Fruit fly (Drosophila melanogaster) whole organism, wandering third instar larva: ENCODE data around the gene CadN2.

Source experiments
- Myc ChIP-seq: fragments of >200 bp; optimal IDR thresholded peaks from 2 replicates; lab custom pipeline; 2017
- N ChIP-seq: fragments of >200 bp; optimal IDR thresholded peaks from 2 replicates; lab custom pipeline; 2018; ENCODE audit warnings: missing biosample characterization, missing external identifiers, missing genetic modification characterization
- Sp1 ChIP-seq: fragments of 200-800 bp; sonication (Bioruptor generic); optimal IDR thresholded peaks from 3 replicates; lab custom pipeline; 2019; ENCODE audit warnings: missing biosample characterization, mild to moderate bottlenecking, missing genetic modification characterization, moderate library complexity
- br ChIP-seq: fragments of 200-800 bp; sonication (Bioruptor generic); optimal IDR thresholded peaks from 2 replicates; lab custom pipeline; 2016; ENCODE audit warnings: missing biosample characterization, missing genetic modification characterization
- dmrt93B ChIP-seq: fragments of 200-800 bp; sonication (Bioruptor generic); optimal IDR thresholded peaks from 2 replicates; lab custom pipeline; 2018; ENCODE audit warnings: missing biosample characterization, mild to moderate bottlenecking, missing genetic modification characterization
- ey ChIP-seq: fragments of 200-800 bp; sonication (Bioruptor generic); optimal IDR thresholded peaks from 2 replicates; lab custom pipeline; 2016; ENCODE audit warnings: missing biosample characterization, missing genetic modification characterization
- fru ChIP-seq: fragments of 200-800 bp; sonication (Bioruptor generic); optimal IDR thresholded peaks from 3 replicates; lab custom pipeline; 2016; ENCODE audit warnings: missing biosample characterization, mild to moderate bottlenecking, missing genetic modification characterization
- h ChIP-seq: fragments of 200-800 bp; sonication (Bioruptor generic); optimal IDR thresholded peaks from 3 replicates; lab custom pipeline; 2016; ENCODE audit warnings: missing biosample characterization, mild to moderate bottlenecking, missing genetic modification characterization
- jim ChIP-seq: fragments of 175-275, 200-325 bp; sonication (Bioruptor generic); optimal IDR thresholded peaks from 2 replicates; lab custom pipeline; 2016; ENCODE audit warnings: missing biosample characterization, mild to moderate bottlenecking, missing genetic modification characterization
- pan ChIP-seq: fragments of >200 bp; optimal IDR thresholded peaks from 2 replicates; lab custom pipeline; 2017
- psq ChIP-seq: fragments of 200-800 bp; sonication (Bioruptor generic); optimal IDR thresholded peaks from 3 replicates; lab custom pipeline; 2017; ENCODE audit warnings: missing biosample characterization, mild to moderate bottlenecking, missing genetic modification characterization, moderate library complexity
- sage ChIP-seq: fragments of 200-800 bp; sonication (Bioruptor generic); optimal IDR thresholded peaks from 2 replicates; lab custom pipeline; 2016; ENCODE audit warnings: missing biosample characterization, mild to moderate bottlenecking, missing genetic modification characterization

DNA sequence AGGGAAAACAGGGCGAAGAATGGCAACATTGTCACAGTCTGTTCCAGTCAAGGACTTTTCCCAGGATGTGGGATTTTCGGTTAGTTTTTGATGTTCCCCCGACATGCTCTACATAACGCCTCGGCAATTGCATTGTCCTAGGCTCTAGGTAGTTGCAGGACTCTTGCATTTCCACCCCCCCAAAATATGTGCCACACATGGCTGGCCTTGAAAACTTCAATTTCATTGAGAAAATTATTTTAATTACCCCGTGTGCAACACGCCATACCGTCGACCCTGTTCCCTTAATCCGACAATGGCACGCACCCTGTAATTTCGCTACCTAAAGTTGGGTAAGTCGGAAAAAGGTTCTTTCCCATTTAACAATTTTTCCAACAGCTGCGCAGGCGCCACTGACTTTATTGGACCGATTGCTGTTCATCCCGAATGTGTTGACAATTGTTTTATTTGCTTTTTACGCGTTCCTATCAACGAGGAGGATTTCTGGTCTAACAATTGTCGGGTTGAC, 134.6 kb downstream of the CadN2 start:
- TF ChIP-seq Sp1 (GFP tag; lab: Kevin White, UChicago) (no peak), jim (GFP tag; lab: Kevin White, UChicago) (no peak), ey (GFP tag; lab: Kevin White, UChicago) (no peak), Myc (lab: Kevin White, UChicago) (no peak), psq (GFP tag; lab: Kevin White, UChicago) (no peak), h (GFP tag; lab: Kevin White, UChicago) (no peak), N (GFP tag; lab: Kevin White, UChicago) (no peak), pan (lab: Kevin White, UChicago) (no peak), fru (GFP tag; lab: Kevin White, UChicago) (no peak), br (GFP tag; lab: Kevin White, UChicago) (no peak), dmrt93B (GFP tag; lab: Kevin White, UChicago) (no peak), sage (GFP tag; lab: Kevin White, UChicago) (no peak)
